Worm (Caenorhabditis elegans) whole organism, late embryonic: Measurements from ENCODE around the gene ajm-1.
A peak's percentile ranks its signal among the peaks of the same experiment; 100 is the strongest.

ENCODE experiments used
- C38D4.7 ChIP-seq: fragments of 200-800 bp; sonication (Bioruptor generic); optimal IDR thresholded peaks from 2 replicates; lab custom pipeline; 2018; ENCODE audit warnings: mild to moderate bottlenecking, missing genetic modification characterization, moderate library complexity, missing compliant biosample characterization
- F13H6.1 ChIP-seq: sonication (generic microtip); optimal IDR thresholded peaks from 2 replicates; lab custom pipeline; 2016; ENCODE audit warnings: missing genetic modification characterization, missing compliant biosample characterization
- K02D7.2 ChIP-seq: sonication (generic microtip); optimal IDR thresholded peaks from 2 replicates; lab custom pipeline; 2017; ENCODE audit warnings: mild to moderate bottlenecking, missing genetic modification characterization, missing compliant biosample characterization
- Y22D7AL.16 ChIP-seq: sonication (generic microtip); optimal IDR thresholded peaks from 2 replicates; lab custom pipeline; 2016; ENCODE audit warnings: missing genetic modification characterization, missing compliant biosample characterization
- ama-1 ChIP-seq: fragments of 150-350 bp; optimal IDR thresholded peaks from 2 replicates; lab custom pipeline; 2014
- ceh-14 ChIP-seq: sonication (generic microtip); optimal IDR thresholded peaks from 2 replicates; lab custom pipeline; 2016; ENCODE audit warnings: missing genotype, missing genetic modification characterization, missing compliant biosample characterization
- ceh-18 ChIP-seq: sonication (generic microtip); optimal IDR thresholded peaks from 2 replicates; lab custom pipeline; 2016; ENCODE audit warnings: missing genetic modification characterization, missing compliant biosample characterization
- ceh-2 ChIP-seq: sonication (generic microtip); optimal IDR thresholded peaks from 2 replicates; lab custom pipeline; 2016; ENCODE audit warnings: missing genotype, missing genetic modification characterization, missing compliant biosample characterization
- ceh-22 ChIP-seq: sonication (generic microtip); optimal IDR thresholded peaks from 2 replicates; lab custom pipeline; 2017; ENCODE audit warnings: missing biosample characterization, missing genetic modification characterization
- ceh-24 ChIP-seq: sonication (generic microtip); optimal IDR thresholded peaks from 2 replicates; lab custom pipeline; 2016; ENCODE audit warnings: mild to moderate bottlenecking, missing genetic modification characterization, missing compliant biosample characterization
- ceh-30 ChIP-seq: fragments of 150-350 bp; optimal IDR thresholded peaks from 2 replicates; lab custom pipeline; 2014; ENCODE audit warnings: missing biosample characterization, missing genetic modification characterization
- ceh-31 ChIP-seq: sonication (generic microtip); optimal IDR thresholded peaks from 2 replicates; lab custom pipeline; 2016; ENCODE audit warnings: missing genetic modification characterization, missing compliant biosample characterization
- ceh-34 ChIP-seq: sonication (generic microtip); optimal IDR thresholded peaks from 2 replicates; lab custom pipeline; 2016; ENCODE audit warnings: mild to moderate bottlenecking, missing genetic modification characterization, missing compliant biosample characterization
- ceh-45 ChIP-seq: fragments of 200-800 bp; sonication (Bioruptor generic); IDR thresholded peaks from 2 replicates; pipeline ENCODE4 v1.3.6; 2022; ENCODE audit warnings: missing genetic modification reagents, missing genetic modification characterization, missing compliant biosample characterization
- ceh-48 ChIP-seq: sonication (generic microtip); optimal IDR thresholded peaks from 2 replicates; lab custom pipeline; 2016; ENCODE audit warnings: missing genetic modification characterization, inconsistent platforms, missing compliant biosample characterization
- ceh-9 ChIP-seq: sonication (generic microtip); optimal IDR thresholded peaks from 2 replicates; lab custom pipeline; 2016; ENCODE audit warnings: mild to moderate bottlenecking, missing genetic modification characterization, inconsistent platforms, missing compliant biosample characterization
- che-1 ChIP-seq: sonication (generic microtip); optimal IDR thresholded peaks from 2 replicates; lab custom pipeline; 2016; ENCODE audit warnings: mild to moderate bottlenecking, missing genetic modification characterization, missing compliant biosample characterization
- ets-4 ChIP-seq: sonication (generic microtip); optimal IDR thresholded peaks from 2 replicates; lab custom pipeline; 2016; ENCODE audit warnings: missing genetic modification characterization, missing compliant biosample characterization
- fax-1 ChIP-seq: sonication (generic microtip); optimal IDR thresholded peaks from 2 replicates; lab custom pipeline; 2016; ENCODE audit warnings: missing genotype, missing genetic modification characterization, missing compliant biosample characterization
- fkh-6 ChIP-seq: sonication (generic microtip); optimal IDR thresholded peaks from 2 replicates; lab custom pipeline; 2016; ENCODE audit warnings: missing genetic modification characterization, missing compliant biosample characterization
- gmeb-2 ChIP-seq: sonication (generic microtip); optimal IDR thresholded peaks from 2 replicates; lab custom pipeline; 2016; ENCODE audit warnings: missing genetic modification characterization, inconsistent platforms, missing compliant biosample characterization
- hlh-13 ChIP-seq: fragments of 200-800 bp; sonication (Bioruptor generic); optimal IDR thresholded peaks from 2 replicates; lab custom pipeline; 2018; ENCODE audit warnings: mild to moderate bottlenecking, missing genetic modification characterization, missing compliant biosample characterization
- hlh-15 ChIP-seq: sonication (generic microtip); optimal IDR thresholded peaks from 2 replicates; lab custom pipeline; 2016; ENCODE audit warnings: missing genetic modification characterization, missing compliant biosample characterization
- hlh-30 ChIP-seq: sonication (generic microtip); optimal IDR thresholded peaks from 2 replicates; lab custom pipeline; 2017; ENCODE audit warnings: antibody characterized with exemption, missing genetic modification characterization, missing compliant biosample characterization; ENCODE audit not compliant: insufficient read depth
- hlh-6 ChIP-seq: sonication (generic microtip); optimal IDR thresholded peaks from 2 replicates; lab custom pipeline; 2016; ENCODE audit warnings: missing genotype, missing genetic modification characterization, missing compliant biosample characterization
- hlh-8 ChIP-seq: sonication (generic microtip); optimal IDR thresholded peaks from 2 replicates; lab custom pipeline; 2016; ENCODE audit warnings: missing genotype, missing genetic modification characterization, missing compliant biosample characterization
- lim-6 ChIP-seq: sonication (generic microtip); optimal IDR thresholded peaks from 2 replicates; lab custom pipeline; 2016; ENCODE audit warnings: missing genetic modification characterization, missing compliant biosample characterization
- lin-11 ChIP-seq: fragments of 200-800 bp; sonication (Bioruptor generic); optimal IDR thresholded peaks from 2 replicates; lab custom pipeline; 2018; ENCODE audit warnings: mild to moderate bottlenecking, missing genetic modification characterization, missing compliant biosample characterization
- mec-3 ChIP-seq: sonication (generic microtip); optimal IDR thresholded peaks from 2 replicates; lab custom pipeline; 2016; ENCODE audit warnings: borderline replicate concordance, missing genetic modification characterization, missing compliant biosample characterization
- nfya-1 ChIP-seq: sonication (generic microtip); optimal IDR thresholded peaks from 2 replicates; lab custom pipeline; 2017; ENCODE audit warnings: missing genetic modification characterization, mild to moderate bottlenecking, missing compliant biosample characterization, antibody characterized with exemption, moderate library complexity
- odd-2 ChIP-seq: sonication (generic microtip); optimal IDR thresholded peaks from 2 replicates; lab custom pipeline; 2017; ENCODE audit warnings: antibody characterized with exemption, mild to moderate bottlenecking, missing genetic modification characterization, missing compliant biosample characterization
- pag-3 ChIP-seq: sonication (generic microtip); optimal IDR thresholded peaks from 2 replicates; lab custom pipeline; 2016; ENCODE audit warnings: missing compliant biosample characterization, missing genetic modification characterization, borderline replicate concordance
- pat-9 ChIP-seq: fragments of 200-800 bp; sonication (Bioruptor generic); optimal IDR thresholded peaks from 2 replicates; lab custom pipeline; 2018; ENCODE audit warnings: mild to moderate bottlenecking, missing genetic modification characterization, moderate library complexity, missing compliant biosample characterization
- pha-4 ChIP-seq: fragments of 150-350 bp; optimal IDR thresholded peaks from 2 replicates; lab custom pipeline; 2018; ENCODE audit warnings: missing biosample characterization, missing genetic modification reagents, missing genetic modification characterization
- pqm-1 ChIP-seq: sonication (generic microtip); optimal IDR thresholded peaks from 2 replicates; lab custom pipeline; 2016; ENCODE audit warnings: missing genetic modification characterization, missing compliant biosample characterization
- ref-2 ChIP-seq: sonication (generic microtip); optimal IDR thresholded peaks from 2 replicates; lab custom pipeline; 2016; ENCODE audit warnings: missing genetic modification characterization, missing compliant biosample characterization
- rnt-1 ChIP-seq: sonication (generic microtip); optimal IDR thresholded peaks from 2 replicates; lab custom pipeline; 2016; ENCODE audit warnings: missing genetic modification characterization, missing compliant biosample characterization
- sdc-2 ChIP-seq: sonication (generic microtip); optimal IDR thresholded peaks from 2 replicates; lab custom pipeline; 2016; ENCODE audit warnings: missing genotype, missing genetic modification characterization, missing compliant biosample characterization
- sox-2 ChIP-seq: fragments of 200-800 bp; sonication (Bioruptor generic); IDR thresholded peaks from 2 replicates; pipeline ENCODE4 v1.3.6; 2022; ENCODE audit warnings: missing genetic modification reagents, missing genetic modification characterization, missing compliant biosample characterization
- ttx-3 ChIP-seq: sonication (generic microtip); optimal IDR thresholded peaks from 2 replicates; lab custom pipeline; 2016; ENCODE audit warnings: missing genetic modification reagents, missing genetic modification characterization, missing compliant biosample characterization
- unc-3 ChIP-seq, 2 experiments: fragments of 200-800 bp in 1 of 2; sonication (Bioruptor generic) in 1 of 2; sonication (generic microtip) in 1 of 2; conservative IDR thresholded peaks in 1 of 2; optimal IDR thresholded peaks in 1 of 2; 2 replicates each; pipeline versions ENCODE4 v1.3.6 to Lab custom; 2016 to 2022; ENCODE audit warnings: missing compliant biosample characterization in 2 of 2, missing genetic modification characterization in 2 of 2, missing genetic modification reagents in 1 of 2
- unc-55 ChIP-seq: sonication (generic microtip); optimal IDR thresholded peaks from 2 replicates; lab custom pipeline; 2017; ENCODE audit warnings: missing biosample characterization, missing genetic modification reagents, missing genetic modification characterization
- unc-86 ChIP-seq: sonication (generic microtip); optimal IDR thresholded peaks from 2 replicates; lab custom pipeline; 2016; ENCODE audit warnings: missing genetic modification characterization, missing compliant biosample characterization
- zip-5 ChIP-seq: sonication (generic microtip); optimal IDR thresholded peaks from 2 replicates; lab custom pipeline; 2016; ENCODE audit warnings: missing genetic modification characterization, missing compliant biosample characterization
- ztf-16 ChIP-seq: sonication (generic microtip); optimal IDR thresholded peaks from 2 replicates; lab custom pipeline; 2017; ENCODE audit warnings: missing genetic modification characterization, missing compliant biosample characterization

Gene ajm-1

ce11 chrX:9091380-9091779 is 8.6 kb downstream of the ajm-1 start (continued):
- TF ChIP-seq ref-2 (tag; lab: Kevin White, UChicago) (no peak), hlh-8 (tag; lab: Kevin White, UChicago) (no peak), ceh-9 (tag; lab: Kevin White, UChicago) (no peak), ama-1 (no peak), sdc-2 (tag; lab: Kevin White, UChicago) (peak; percentile 45), hlh-13 (GFP tag; lab: Kevin White, UChicago) (no peak), ceh-45 (GFP tag; lab: Robert Waterston, UW) (peak; percentile 65; the same call in 1 of the 2 replicates), unc-86 (peak; percentile 8), sox-2 (GFP tag; lab: Robert Waterston, UW) (no peak), ceh-18 (tag; lab: Kevin White, UChicago) (peak; percentile 19), ceh-24 (tag; lab: Kevin White, UChicago) (no peak), K02D7.2 (tag; lab: Kevin White, UChicago) (no peak), ceh-30 (tag; lab: Kevin White, UChicago) (no peak), Y22D7AL.16 (tag; lab: Kevin White, UChicago) (no peak), pqm-1 (no peak), pag-3 (tag; lab: Kevin White, UChicago) (no peak), che-1 (tag; lab: Kevin White, UChicago) (peak; percentile 24), mec-3 (tag; lab: Kevin White, UChicago) (no peak), lim-6 (tag; lab: Kevin White, UChicago) (no peak), zip-5 (tag; lab: Kevin White, UChicago) (no peak), fkh-6 (tag; lab: Kevin White, UChicago) (no peak), odd-2 (tag; lab: Kevin White, UChicago) (no peak), ttx-3 (tag; lab: Kevin White, UChicago) (no peak), ceh-48 (tag; lab: Kevin White, UChicago) (no peak), unc-3 (GFP tag; conservative IDR thresholded peaks at IDR 0.05; lab: Robert Waterston, UW) (peak; percentile 56; the same call in 1 of the 2 replicates), unc-3 (tag; optimal IDR thresholded peaks at IDR 0.05; lab: Kevin White, UChicago) (no peak), hlh-15 (tag; lab: Kevin White, UChicago) (no peak), ceh-22 (no peak), hlh-6 (tag; lab: Kevin White, UChicago) (no peak), ets-4 (tag; lab: Kevin White, UChicago) (no peak), F13H6.1 (tag; lab: Kevin White, UChicago) (no peak), unc-55 (GFP tag; lab: Kevin White, UChicago) (no peak), hlh-30 (tag; lab: Kevin White, UChicago) (no peak), nfya-1 (peak; percentile 23), lin-11 (peak; percentile 34), ceh-34 (no peak), ceh-14 (no peak), ceh-31 (tag; lab: Kevin White, UChicago) (no peak), rnt-1 (tag; lab: Kevin White, UChicago) (no peak), C38D4.7 (GFP tag; lab: Kevin White, UChicago) (peak; percentile 21)
- TF ChIP-seq, all 69 proteins: peak for 21

ce11 chrX:9091873-9092272 is 9.1 kb downstream of the ajm-1 start:
- no peak for TF ChIP-seq pha-4 (tag; lab: Kevin White, UChicago)
- no peak for TF ChIP-seq pat-9 (tag; lab: Kevin White, UChicago)
- TF ChIP-seq ceh-18 (tag; lab: Kevin White, UChicago), result no peak
- no peak for TF ChIP-seq ztf-16 (tag; lab: Kevin White, UChicago)
- no peak for TF ChIP-seq unc-86
- no peak for TF ChIP-seq ceh-2
- no peak for TF ChIP-seq gmeb-2 (tag; lab: Kevin White, UChicago)
- TF ChIP-seq sdc-2 (tag; lab: Kevin White, UChicago), result no peak
- TF ChIP-seq F13H6.1 (tag; lab: Kevin White, UChicago), result no peak
- no peak for TF ChIP-seq unc-55 (GFP tag; lab: Kevin White, UChicago)
- TF ChIP-seq fax-1 (tag; lab: Kevin White, UChicago), result no peak
